Worm (Caenorhabditis elegans): Measurements from ENCODE around the gene C28D4.4.

The C28D4.4 gene

DNA sequence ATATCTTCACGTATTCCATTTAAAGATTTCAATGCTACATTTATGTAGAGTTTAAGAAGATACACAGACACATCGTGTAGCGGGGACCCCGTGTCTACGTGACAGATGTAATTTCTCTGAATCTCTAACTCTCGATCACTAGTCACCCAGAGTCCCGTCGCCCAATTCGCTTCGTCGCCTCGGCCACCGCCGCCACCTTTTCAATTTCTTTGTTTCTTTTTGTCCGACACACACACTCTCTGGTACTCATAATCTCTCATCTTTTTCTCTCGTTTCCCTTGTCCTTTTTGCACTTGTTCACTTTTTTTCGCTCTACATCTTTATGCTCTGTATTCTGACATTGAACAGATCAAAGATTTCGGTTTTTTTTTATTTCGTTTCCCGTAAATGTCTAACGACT, 26.4 kb downstream of the C28D4.4 start (continued):
- peak; percentile 84 for TF ChIP-seq nhr-48 (tag; optimal IDR thresholded peaks at IDR 0.05)
- no peak for TF ChIP-seq lin-39 (tag; optimal IDR thresholded peaks at IDR 0.05)

- TF ChIP-seq daf-12 (tag; optimal IDR thresholded peaks at IDR 0.05): no peak
- no peak for TF ChIP-seq Y5F2A.4 (GFP tag; optimal IDR thresholded peaks at IDR 0.05)
- no peak for TF ChIP-seq hlh-11 (tag; optimal IDR thresholded peaks at IDR 0.05)
- TF ChIP-seq dmd-9 (GFP tag; IDR thresholded peaks at IDR 0.05): no peak
- no peak for TF ChIP-seq lir-3 (tag; optimal IDR thresholded peaks at IDR 0.05)
- no peak for TF ChIP-seq R02D3.7 (tag; optimal IDR thresholded peaks at IDR 0.05)
- no peak for TF ChIP-seq Y48G9A.11 (GFP tag; IDR thresholded peaks at IDR 0.05)
- no peak for TF ChIP-seq hmg-1.1 (GFP tag; IDR thresholded peaks at IDR 0.05)
- no peak for TF ChIP-seq daf-8 (GFP tag; IDR thresholded peaks at IDR 0.05)
- TF ChIP-seq nhr-10 (tag; optimal IDR thresholded peaks at IDR 0.05): no peak
- no peak for TF ChIP-seq nhr-28 (tag; optimal IDR thresholded peaks at IDR 0.05)
- peak in 1 of 2 experiments; percentile 16 for TF ChIP-seq unc-62 (GFP tag; optimal IDR thresholded peaks at IDR 0.05 in 1 of 2)
- no peak for TF ChIP-seq unc-62 (tag; optimal IDR thresholded peaks at IDR 0.05)
- no peak for TF ChIP-seq sdz-12 (GFP tag; optimal IDR thresholded peaks at IDR 0.05)
- peak; percentile 86 for TF ChIP-seq aha-1 (tag)
- peak; percentile 95 for TF ChIP-seq ztf-7 (tag; optimal IDR thresholded peaks at IDR 0.05)
- TF ChIP-seq spr-1 (tag; optimal IDR thresholded peaks at IDR 0.05): no peak
These were observed 27.0 kb downstream of the C28D4.4 start for ce11 chrIV:9717844-9718243.

- TF ChIP-seq unc-62 (GFP tag; optimal IDR thresholded peaks at IDR 0.05 in 1 of 2) (no peak), unc-62 (tag; optimal IDR thresholded peaks at IDR 0.05) (no peak), php-3 (GFP tag; IDR thresholded peaks at IDR 0.05) (no peak), skn-1 (tag; optimal IDR thresholded peaks at IDR 0.05) (no peak), daf-19 (GFP tag; conservative IDR thresholded peaks at IDR 0.05) (no peak), nhr-25 (tag; optimal IDR thresholded peaks at IDR 0.05; ENCODE audit: borderline replicate concordance, insufficient read depth) (no peak), zip-2 (tag; optimal IDR thresholded peaks at IDR 0.05) (no peak), nhr-48 (tag; optimal IDR thresholded peaks at IDR 0.05) (no peak), mdt-29 (GFP tag; IDR thresholded peaks at IDR 0.05) (no peak), dmd-9 (GFP tag; IDR thresholded peaks at IDR 0.05) (no peak), lin-15B (tag; optimal IDR thresholded peaks at IDR 0.05) (no peak), spr-1 (tag; optimal IDR thresholded peaks at IDR 0.05) (no peak), nhr-10 (tag; optimal IDR thresholded peaks at IDR 0.05) (peak; percentile 40), saeg-2 (GFP tag; IDR thresholded peaks at IDR 0.05) (no peak), zag-1 (tag; optimal IDR thresholded peaks at IDR 0.05) (no peak), hlh-30 (tag; optimal IDR thresholded peaks at IDR 0.05; ENCODE audit: insufficient read depth) (peak; percentile 27), egl-27 (tag; optimal IDR thresholded peaks at IDR 0.05) (no peak), Y105C5A.15 (GFP tag; IDR thresholded peaks at IDR 0.05) (no peak), nhr-76 (tag; optimal IDR thresholded peaks at IDR 0.05) (no peak), dve-1 (tag; optimal IDR thresholded peaks at IDR 0.05; ENCODE audit: insufficient read depth) (peak; percentile 84), nhr-41 (GFP tag; IDR thresholded peaks at IDR 0.05) (no peak), cey-2 (tag; optimal IDR thresholded peaks at IDR 0.05; ENCODE audit: borderline replicate concordance, insufficient read depth) (no peak), snpc-4 (tag; optimal IDR thresholded peaks at IDR 0.05) (no peak), tra-1 (GFP tag; IDR thresholded peaks at IDR 0.05) (no peak), hif-1 (tag; optimal IDR thresholded peaks at IDR 0.05) (no peak), daf-16 (GFP tag; optimal IDR thresholded peaks at IDR 0.05) (no peak), daf-16 (tag; optimal IDR thresholded peaks at IDR 0.05) (peak; percentile 52), jun-1 (tag; optimal IDR thresholded peaks at IDR 0.05) (no peak), ceh-20 (GFP tag; IDR thresholded peaks at IDR 0.05) (no peak), attf-4 (tag; optimal IDR thresholded peaks at IDR 0.05) (no peak), T20F7.1 (GFP tag; optimal IDR thresholded peaks at IDR 0.05) (peak; percentile 37), unc-130 (GFP tag; optimal IDR thresholded peaks at IDR 0.05) (no peak), lin-29 (GFP tag; IDR thresholded peaks at IDR 0.05) (no peak), nhr-6 (tag; optimal IDR thresholded peaks at IDR 0.05) (peak; percentile 63), hlh-11 (tag; optimal IDR thresholded peaks at IDR 0.05) (no peak), ztf-7 (tag; optimal IDR thresholded peaks at IDR 0.05) (peak; percentile 72), pqm-1 (tag; optimal IDR thresholded peaks at IDR 0.05) (peak; percentile 81), zfp-2 (tag; optimal IDR thresholded peaks at IDR 0.05) (no peak), R02D3.7 (tag; optimal IDR thresholded peaks at IDR 0.05) (no peak)
These were observed 28.3 kb downstream of the C28D4.4 start for ce11 chrIV:9716490-9716889.
